Fruit fly (Drosophila melanogaster) whole organism, prepupa: ENCODE results near the gene shep.

Experiments used
- CG10631 ChIP-seq: fragments of 200-800 bp; sonication (Bioruptor generic); optimal IDR thresholded peaks from 2 replicates; lab custom pipeline; 2016; ENCODE audit warnings: missing biosample characterization, missing genetic modification characterization
- CG10669 ChIP-seq: fragments of 200-800 bp; sonication (Bioruptor generic); optimal IDR thresholded peaks from 3 replicates; lab custom pipeline; 2018; ENCODE audit warnings: missing biosample characterization, mild to moderate bottlenecking, missing genetic modification characterization, moderate library complexity
- CG11294 ChIP-seq: fragments of 200-800 bp; sonication (Bioruptor generic); IDR thresholded peaks from 2 replicates; pipeline ENCODE4 v1.3.6; 2022; ENCODE audit warnings: missing biosample characterization, missing genetic modification characterization
- CG11762 ChIP-seq: fragments of 200-800 bp; sonication (Bioruptor generic); optimal IDR thresholded peaks from 3 replicates; lab custom pipeline; 2016; ENCODE audit warnings: missing biosample characterization, missing genetic modification characterization; ENCODE audit not compliant: insufficient read depth
- CG11902 ChIP-seq: fragments of 200-800 bp; sonication (Bioruptor generic); optimal IDR thresholded peaks from 3 replicates; lab custom pipeline; 2016; ENCODE audit warnings: missing biosample characterization, missing genetic modification characterization
- CG15336 ChIP-seq: fragments of 200-800 bp; sonication (Bioruptor generic); IDR thresholded peaks from 2 replicates; pipeline ENCODE4 v1.3.6; 2022; ENCODE audit warnings: missing biosample characterization, missing genetic modification characterization
- CG1621 ChIP-seq: fragments of 200-800 bp; sonication (Bioruptor generic); optimal IDR thresholded peaks from 3 replicates; lab custom pipeline; 2018; ENCODE audit warnings: missing biosample characterization, mild to moderate bottlenecking, missing genetic modification characterization
- CG16779 ChIP-seq: fragments of 200-800 bp; sonication (Bioruptor generic); optimal IDR thresholded peaks from 3 replicates; lab custom pipeline; 2017; ENCODE audit warnings: missing biosample characterization, mild to moderate bottlenecking, missing genetic modification characterization
- CG32006 ChIP-seq: fragments of 200-800 bp; sonication (Bioruptor generic); optimal IDR thresholded peaks from 3 replicates; lab custom pipeline; 2017; ENCODE audit warnings: missing biosample characterization, mild to moderate bottlenecking, missing genetic modification characterization
- CG34406 ChIP-seq: fragments of 200-800 bp; sonication (Bioruptor generic); optimal IDR thresholded peaks from 3 replicates; lab custom pipeline; 2016; ENCODE audit warnings: missing biosample characterization, missing genetic modification characterization
- CG3919 ChIP-seq: fragments of 200-800 bp; sonication (Bioruptor generic); optimal IDR thresholded peaks from 3 replicates; lab custom pipeline; 2016; ENCODE audit warnings: missing biosample characterization, missing genetic modification characterization
- CG4318 ChIP-seq: fragments of 200-800 bp; sonication (Bioruptor generic); optimal IDR thresholded peaks from 3 replicates; lab custom pipeline; 2017; ENCODE audit warnings: missing biosample characterization, mild to moderate bottlenecking, missing genetic modification characterization
- CG6163 ChIP-seq: fragments of 200-800 bp; sonication (Bioruptor generic); IDR thresholded peaks from 3 replicates; pipeline ENCODE4 v1.3.6; 2022; ENCODE audit warnings: missing biosample characterization, missing genetic modification characterization
- CG6276 ChIP-seq: fragments of 200-800 bp; sonication (Bioruptor generic); optimal IDR thresholded peaks from 2 replicates; lab custom pipeline; 2017; ENCODE audit warnings: missing biosample characterization, mild to moderate bottlenecking, missing genetic modification characterization
- CG6792 ChIP-seq: fragments of 200-800 bp; sonication (Bioruptor generic); optimal IDR thresholded peaks from 3 replicates; lab custom pipeline; 2016; ENCODE audit warnings: missing biosample characterization, missing genetic modification characterization
- CG6854 ChIP-seq: fragments of 200-800 bp; sonication (Bioruptor generic); optimal IDR thresholded peaks from 2 replicates; lab custom pipeline; 2017; ENCODE audit warnings: missing biosample characterization, mild to moderate bottlenecking, missing genetic modification characterization
- CG7368 ChIP-seq: fragments of 200-800 bp; sonication (Bioruptor generic); optimal IDR thresholded peaks from 3 replicates; lab custom pipeline; 2016; ENCODE audit warnings: missing biosample characterization, missing genetic modification characterization
- CG8119 ChIP-seq: fragments of 200-800 bp; sonication (Bioruptor generic); IDR thresholded peaks from 3 replicates; pipeline ENCODE4 v1.3.6; 2022; ENCODE audit warnings: missing biosample characterization, missing genetic modification characterization
- CG8319 ChIP-seq: fragments of 200-800 bp; sonication (Bioruptor generic); optimal IDR thresholded peaks from 3 replicates; lab custom pipeline; 2016; ENCODE audit warnings: missing biosample characterization, missing genetic modification characterization
- CG8632 ChIP-seq: fragments of 200-800 bp; sonication (Bioruptor generic); optimal IDR thresholded peaks from 3 replicates; lab custom pipeline; 2016; ENCODE audit warnings: missing biosample characterization, missing genetic modification characterization
- CG9139 ChIP-seq: fragments of 200-800 bp; sonication (Bioruptor generic); optimal IDR thresholded peaks from 3 replicates; lab custom pipeline; 2017; ENCODE audit warnings: missing biosample characterization, mild to moderate bottlenecking, missing genetic modification characterization
- Eip75B ChIP-seq: fragments of 200-800 bp; sonication (Bioruptor generic); optimal IDR thresholded peaks from 3 replicates; lab custom pipeline; 2016; ENCODE audit warnings: missing biosample characterization, missing genetic modification characterization
- Eip78C ChIP-seq: fragments of 200-800 bp; sonication (Bioruptor generic); peaks from one replicate; lab custom pipeline; 2016; ENCODE audit warnings: missing biosample characterization, missing genetic modification characterization
- Eip93F ChIP-seq: fragments of 200-800 bp; sonication (Bioruptor generic); optimal IDR thresholded peaks from 2 replicates; lab custom pipeline; 2016; ENCODE audit warnings: missing biosample characterization, mild to moderate bottlenecking, missing genetic modification characterization
- Ets21C ChIP-seq: fragments of 200-800 bp; sonication (Bioruptor generic); optimal IDR thresholded peaks from 3 replicates; lab custom pipeline; 2016; ENCODE audit warnings: missing biosample characterization, missing genetic modification characterization
- Ets96B ChIP-seq: fragments of 200-800 bp; optimal IDR thresholded peaks from 2 replicates; lab custom pipeline; 2019; ENCODE audit warnings: missing biosample characterization, mild to moderate bottlenecking, missing genetic modification characterization, moderate library complexity
- Gug ChIP-seq: fragments of 200-800 bp; sonication (Bioruptor generic); IDR thresholded peaks from 2 replicates; pipeline ENCODE4 v1.3.6; 2022; ENCODE audit warnings: missing biosample characterization, missing genetic modification characterization
- Hr38 ChIP-seq: sonication (Bioruptor generic); optimal IDR thresholded peaks from 2 replicates; lab custom pipeline; 2016; ENCODE audit warnings: missing biosample characterization, missing genetic modification characterization
- Hr39 ChIP-seq: fragments of 200-800 bp; sonication (Bioruptor generic); optimal IDR thresholded peaks from 2 replicates; lab custom pipeline; 2016; ENCODE audit warnings: missing biosample characterization, missing genetic modification characterization
- Hr4 ChIP-seq: fragments of 200-800 bp; sonication (Bioruptor generic); optimal IDR thresholded peaks from 3 replicates; lab custom pipeline; 2016; ENCODE audit warnings: missing biosample characterization, missing genetic modification characterization
- Lpt ChIP-seq: fragments of 200-800 bp; sonication (Bioruptor generic); optimal IDR thresholded peaks from 3 replicates; lab custom pipeline; 2016; ENCODE audit warnings: missing biosample characterization, missing genetic modification characterization
- Met ChIP-seq: fragments of 200-800 bp; sonication (Bioruptor generic); optimal IDR thresholded peaks from 3 replicates; lab custom pipeline; 2016; ENCODE audit warnings: missing biosample characterization, missing genetic modification characterization
- Smox ChIP-seq: fragments of 200-800 bp; sonication (Bioruptor generic); optimal IDR thresholded peaks from 3 replicates; lab custom pipeline; 2016; ENCODE audit warnings: missing biosample characterization, missing genetic modification characterization
- Sox102F ChIP-seq: fragments of 200-800 bp; sonication (Bioruptor generic); optimal IDR thresholded peaks from 2 replicates; lab custom pipeline; 2016; ENCODE audit warnings: missing biosample characterization, mild to moderate bottlenecking, missing genetic modification characterization
- Sox14 ChIP-seq: fragments of 200-800 bp; sonication (Bioruptor generic); optimal IDR thresholded peaks from 3 replicates; lab custom pipeline; 2016; ENCODE audit warnings: missing biosample characterization, missing genetic modification characterization
- Sox15 ChIP-seq: fragments of 200-800 bp; sonication (Bioruptor generic); optimal IDR thresholded peaks from 3 replicates; lab custom pipeline; 2016; ENCODE audit warnings: missing biosample characterization, missing genetic modification characterization
- achi ChIP-seq: fragments of 200-800 bp; sonication (Bioruptor generic); optimal IDR thresholded peaks from 3 replicates; lab custom pipeline; 2016; ENCODE audit warnings: missing biosample characterization, missing genetic modification characterization
- acj6 ChIP-seq: fragments of 200-800 bp; sonication (Bioruptor generic); optimal IDR thresholded peaks from 3 replicates; lab custom pipeline; 2016; ENCODE audit warnings: missing biosample characterization, missing genetic modification characterization
- dac ChIP-seq: fragments of 200-800 bp; sonication (Bioruptor generic); optimal IDR thresholded peaks from 2 replicates; lab custom pipeline; 2017; ENCODE audit warnings: missing biosample characterization, mild to moderate bottlenecking, missing genetic modification characterization
- dsx ChIP-seq: fragments of 200-800 bp; optimal IDR thresholded peaks from 3 replicates; lab custom pipeline; 2019; ENCODE audit warnings: missing biosample characterization, mild to moderate bottlenecking, missing genetic modification characterization, moderate library complexity; ENCODE audit not compliant: poor library complexity, severe bottlenecking
- eg ChIP-seq: fragments of 200-800 bp; sonication (Bioruptor generic); IDR thresholded peaks from 3 replicates; pipeline ENCODE4 v1.3.6; 2022; ENCODE audit warnings: missing biosample characterization, missing genetic modification characterization
- esn ChIP-seq: fragments of 200-800 bp; sonication (Bioruptor generic); optimal IDR thresholded peaks from 2 replicates; lab custom pipeline; 2016; ENCODE audit warnings: missing biosample characterization, mild to moderate bottlenecking, missing genetic modification characterization, moderate library complexity
- fd59A ChIP-seq: fragments of 200-800 bp; sonication (Bioruptor generic); optimal IDR thresholded peaks from 2 replicates; lab custom pipeline; 2017; ENCODE audit warnings: missing biosample characterization, mild to moderate bottlenecking, missing genetic modification characterization, missing genetic modification reagents
- fd85E ChIP-seq: fragments of 200-800 bp; sonication (Bioruptor generic); optimal IDR thresholded peaks from 3 replicates; lab custom pipeline; 2016; ENCODE audit warnings: missing biosample characterization, missing genetic modification characterization
- fkh ChIP-seq: fragments of 200-800 bp; sonication (Bioruptor generic); optimal IDR thresholded peaks from 3 replicates; lab custom pipeline; 2017; ENCODE audit warnings: missing biosample characterization, mild to moderate bottlenecking, missing genetic modification characterization, moderate library complexity
- lz ChIP-seq: fragments of 200-800 bp; sonication (Bioruptor generic); optimal IDR thresholded peaks from 3 replicates; lab custom pipeline; 2016; ENCODE audit warnings: missing biosample characterization, missing genetic modification characterization
- net ChIP-seq: fragments of 200-800 bp; sonication (Bioruptor generic); optimal IDR thresholded peaks from 3 replicates; lab custom pipeline; 2016; ENCODE audit warnings: missing biosample characterization, missing genetic modification characterization
- pdm3 ChIP-seq: fragments of 200-800 bp; sonication (Bioruptor generic); optimal IDR thresholded peaks from 3 replicates; lab custom pipeline; 2016; ENCODE audit warnings: missing biosample characterization, missing genetic modification characterization
- spab ChIP-seq: fragments of 200-800 bp; sonication (Bioruptor generic); optimal IDR thresholded peaks from 2 replicates; lab custom pipeline; 2017; ENCODE audit warnings: missing biosample characterization, mild to moderate bottlenecking, missing genetic modification characterization, missing genetic modification reagents
- ss ChIP-seq, 2 experiments: fragments of 200-800 bp; sonication (Bioruptor generic); optimal IDR thresholded peaks; 2 replicates in 1 of 2; 3 replicates in 1 of 2; lab custom pipeline; 2017 to 2018; ENCODE audit warnings: mild to moderate bottlenecking in 2 of 2, missing biosample characterization in 2 of 2, missing genetic modification characterization in 2 of 2, moderate library complexity in 1 of 2
- svp ChIP-seq: fragments of 200-800 bp; sonication (Bioruptor generic); peaks from one replicate; lab custom pipeline; 2016; ENCODE audit warnings: missing biosample characterization, missing genetic modification characterization
- topi ChIP-seq: fragments of 200-800 bp; sonication (Bioruptor generic); optimal IDR thresholded peaks from 3 replicates; lab custom pipeline; 2016; ENCODE audit warnings: missing biosample characterization, missing genetic modification characterization
- vri ChIP-seq: fragments of 200-800 bp; sonication (Bioruptor generic); optimal IDR thresholded peaks from 3 replicates; lab custom pipeline; 2016; ENCODE audit warnings: missing biosample characterization, mild to moderate bottlenecking, missing genetic modification characterization

Gene shep

DNA sequence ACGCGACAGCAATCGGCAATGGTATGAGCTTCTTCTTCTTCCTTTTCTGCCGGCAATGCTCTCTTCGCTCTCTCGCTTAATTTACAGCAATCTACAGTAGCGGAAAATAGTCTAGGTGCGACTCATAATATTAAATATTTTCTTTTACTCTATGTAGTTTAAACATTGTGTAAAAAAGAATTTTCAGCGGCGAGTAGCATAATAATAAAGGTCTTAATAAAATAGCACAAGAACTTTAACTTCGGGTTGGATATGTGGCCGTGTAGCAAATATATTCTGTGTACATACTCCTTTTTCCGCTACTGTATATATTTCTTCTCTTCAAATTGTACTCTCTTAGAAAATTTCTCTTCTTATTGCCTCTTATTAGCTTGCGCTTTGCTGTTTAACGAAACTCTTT is at the start of gene shep:
TSS of gene shep (minus strand) at position 3 of the 400 bp plus-strand sequence.
- peak; percentile 84 to 91 for TF ChIP-seq ss (GFP tag; optimal IDR thresholded peaks at IDR 0.05; lab: Kevin White, UChicago)
- TF ChIP-seq CG6276, result peak; percentile 92
- TF ChIP-seq spab (GFP tag; lab: Kevin White, UChicago), result peak; percentile 85
- TF ChIP-seq Hr4 (GFP tag; lab: Kevin White, UChicago), result peak; percentile 94
- peak; percentile 91 for TF ChIP-seq CG8632 (GFP tag; lab: Kevin White, UChicago)
- peak; percentile 95 for TF ChIP-seq Sox14 (GFP tag; lab: Kevin White, UChicago)
- peak; percentile 94 for TF ChIP-seq CG3919
- TF ChIP-seq Sox15 (GFP tag; lab: Kevin White, UChicago), result peak; percentile 87
- TF ChIP-seq achi (GFP tag; lab: Kevin White, UChicago), result peak; percentile 93
- TF ChIP-seq dac (GFP tag; lab: Kevin White, UChicago), result peak; percentile 88
- TF ChIP-seq CG34406, result peak; percentile 94
- TF ChIP-seq CG9139 (GFP tag; lab: Kevin White, UChicago), result peak; percentile 87
- peak; percentile 58 for TF ChIP-seq fkh (GFP tag; lab: Kevin White, UChicago)
- TF ChIP-seq CG11902 (GFP tag; lab: Kevin White, UChicago), result peak; percentile 87
- TF ChIP-seq eg (GFP tag; lab: Robert Waterston, UW), result peak; percentile 94
- TF ChIP-seq CG4318 (GFP tag; lab: Kevin White, UChicago), result peak; percentile 88
- TF ChIP-seq topi, result peak; percentile 95
- peak; percentile 90 for TF ChIP-seq dsx (GFP tag; lab: Kevin White, UChicago)
- TF ChIP-seq fd85E (GFP tag; lab: Kevin White, UChicago), result peak; percentile 80
- no peak for TF ChIP-seq Hr38 (GFP tag; lab: Kevin White, UChicago)
- TF ChIP-seq Eip93F (GFP tag; lab: Kevin White, UChicago), result peak; percentile 76
- TF ChIP-seq CG1621 (tag; lab: Kevin White, UChicago), result peak; percentile 91
- peak; percentile 92 for TF ChIP-seq Eip75B (GFP tag; lab: Kevin White, UChicago)
- TF ChIP-seq net (GFP tag; lab: Kevin White, UChicago), result peak; percentile 92
- peak; percentile 88 for TF ChIP-seq CG16779
- TF ChIP-seq CG10669 (GFP tag; lab: Kevin White, UChicago), result peak; percentile 94
- TF ChIP-seq CG6854 (GFP tag; lab: Kevin White, UChicago), result peak; percentile 92
- peak; percentile 92 for TF ChIP-seq Gug (GFP tag; lab: Robert Waterston, UW)
- TF ChIP-seq fd59A (GFP tag; lab: Kevin White, UChicago), result peak; percentile 89
- peak; percentile 90 for TF ChIP-seq CG7368 (GFP tag; lab: Kevin White, UChicago)
- TF ChIP-seq svp (GFP tag; lab: Kevin White, UChicago), result peak; percentile 96
- peak; percentile 98 for TF ChIP-seq Eip78C (GFP tag; lab: Kevin White, UChicago)
- peak; percentile 87 for TF ChIP-seq Ets21C (GFP tag; lab: Kevin White, UChicago)
- peak; percentile 87 for TF ChIP-seq CG8319 (GFP tag; lab: Kevin White, UChicago)
- TF ChIP-seq acj6 (GFP tag; lab: Kevin White, UChicago), result peak; percentile 94
- peak; percentile 91 for TF ChIP-seq CG11762 (GFP tag; lab: Kevin White, UChicago)
- TF ChIP-seq pdm3 (GFP tag; lab: Kevin White, UChicago), result peak; percentile 94
- TF ChIP-seq Hr39 (GFP tag; lab: Kevin White, UChicago), result peak; percentile 93
- peak; percentile 95 for TF ChIP-seq Sox102F
- TF ChIP-seq esn, result peak; percentile 96
- TF ChIP-seq Ets96B (tag; lab: Kevin White, UChicago), result peak; percentile 95
- peak; percentile 91 for TF ChIP-seq CG11294 (GFP tag; lab: Robert Waterston, UW)
- TF ChIP-seq CG15336 (GFP tag; lab: Robert Waterston, UW), result peak; percentile 95
- TF ChIP-seq CG32006 (GFP tag; lab: Kevin White, UChicago), result peak; percentile 94
- TF ChIP-seq CG6163 (GFP tag; lab: Robert Waterston, UW), result peak; percentile 93
- peak; percentile 92 for TF ChIP-seq CG8119 (GFP tag; lab: Robert Waterston, UW)
- peak; percentile 92 for TF ChIP-seq CG6792
- peak; percentile 94 for TF ChIP-seq Smox
- TF ChIP-seq Lpt (GFP tag; lab: Kevin White, UChicago), result peak; percentile 84
- peak; percentile 91 for TF ChIP-seq CG10631
- TF ChIP-seq Met (GFP tag; lab: Kevin White, UChicago), result peak; percentile 95
- TF ChIP-seq vri (GFP tag; lab: Kevin White, UChicago), result peak; percentile 90
- peak; percentile 95 for TF ChIP-seq lz
